Worm (Caenorhabditis elegans) whole organism, L4 larva: Measurements from ENCODE around the gene pan-1.
A peak's percentile ranks its signal among the peaks of the same experiment; 100 is the strongest.

ENCODE experiments used
- ceh-82 ChIP-seq: sonication (generic microtip); optimal IDR thresholded peaks from 2 replicates; lab custom pipeline; 2017; ENCODE audit warnings: missing biosample characterization, missing genetic modification characterization
- cey-2 ChIP-seq: sonication (generic microtip); optimal IDR thresholded peaks from 3 replicates; lab custom pipeline; 2017; ENCODE audit warnings: missing genetic modification characterization, mild to moderate bottlenecking, missing compliant biosample characterization, antibody characterized with exemption, borderline replicate concordance; ENCODE audit not compliant: insufficient read depth
- madf-9 ChIP-seq: fragments of 200-800 bp; sonication (Bioruptor generic); conservative IDR thresholded peaks from 2 replicates; pipeline ENCODE4 v1.3.6; 2022; ENCODE audit warnings: missing genetic modification reagents, missing genetic modification characterization, missing compliant biosample characterization
- nhr-41 ChIP-seq: fragments of 200-800 bp; sonication (Bioruptor generic); IDR thresholded peaks from 2 replicates; pipeline ENCODE4 v1.3.6; 2022; ENCODE audit warnings: missing genetic modification reagents, missing genetic modification characterization, missing compliant biosample characterization
- nhr-77 ChIP-seq: fragments of 150-350 bp; optimal IDR thresholded peaks from 2 replicates; lab custom pipeline; 2014; ENCODE audit warnings: missing biosample characterization, missing genetic modification characterization
- unc-62 ChIP-seq, 3 experiments: fragments of 150-350 bp in 1 of 3; sonication (generic microtip); optimal IDR thresholded peaks in 2 of 3; peaks in 1 of 3; 1 replicate in 1 of 3; 2 replicates in 2 of 3; lab custom pipeline; 2014 to 2017; ENCODE audit warnings: missing biosample characterization in 3 of 3, missing genetic modification characterization in 3 of 3, missing genetic modification reagents in 3 of 3, missing genotype in 1 of 3
- ztf-7 ChIP-seq: fragments of 150-350 bp; optimal IDR thresholded peaks from 2 replicates; lab custom pipeline; 2014; ENCODE audit warnings: missing biosample characterization, missing genetic modification characterization

DNA sequence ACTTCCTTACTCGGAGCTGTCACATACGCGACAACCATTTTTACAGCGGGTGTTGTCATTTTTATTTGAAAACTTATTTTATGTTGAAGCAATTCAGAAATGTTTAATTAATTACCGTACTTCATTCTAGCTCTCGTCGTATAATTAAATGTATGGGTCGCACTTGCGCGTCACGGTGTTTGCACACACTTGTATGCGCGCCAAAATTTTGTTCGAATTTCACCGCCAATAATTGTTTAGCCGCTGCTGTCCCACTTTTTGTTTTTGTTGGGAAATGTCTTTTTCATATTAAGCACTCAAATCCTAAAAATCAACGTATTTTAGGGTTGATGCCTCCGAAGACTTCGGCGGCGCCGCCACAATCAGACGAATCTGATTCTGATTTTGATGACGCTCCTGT, 24.6 kb downstream of the pan-1 start, which contains the start of the genes F35G12.7 and smc-4:
- TF ChIP-seq ceh-82 (tag; lab: Kevin White, UChicago) (no peak), madf-9 (GFP tag; lab: Robert Waterston, UW) (no peak), nhr-77 (no peak), nhr-41 (no peak), cey-2 (tag; lab: Kevin White, UChicago) (no peak), unc-62 (GFP tag; optimal IDR thresholded peaks at IDR 0.05 in 1 of 2; lab: Kevin White, UChicago) (peak in 1 of 2 experiments; percentile 86), unc-62 (tag; optimal IDR thresholded peaks at IDR 0.05; lab: Kevin White, UChicago) (no peak), ztf-7 (tag; lab: Kevin White, UChicago) (no peak)
